Worm (Caenorhabditis elegans): ENCODE measurements around the gene K08F8.7.
A peak's percentile ranks its signal among the peaks of the same experiment; 100 is the strongest.

Gene K08F8.7

ce11 chrII:8783451-8783967 lies 28.3 kb upstream of the K08F8.7 start, which contains the start of gene sgn-1:
sgn-1 (minus strand) TSS chrII:8783670.
- TF ChIP-seq ceh-88 (GFP tag; IDR thresholded peaks at IDR 0.05) (no peak), pqm-1 (tag; optimal IDR thresholded peaks at IDR 0.05) (no peak), dsc-1 (tag; optimal IDR thresholded peaks at IDR 0.05) (peak; percentile 24), hlh-17 (GFP tag; optimal IDR thresholded peaks at IDR 0.05; ENCODE audit: borderline replicate concordance) (no peak), hlh-4 (tag; optimal IDR thresholded peaks at IDR 0.05) (no peak), lin-14 (GFP tag; optimal IDR thresholded peaks at IDR 0.05) (peak; percentile 39), fos-1 (tag; optimal IDR thresholded peaks at IDR 0.05) (no peak), nhr-19 (GFP tag; conservative IDR thresholded peaks at IDR 0.05) (no peak), nhr-12 (tag; optimal IDR thresholded peaks at IDR 0.05) (no peak), aha-1 (tag; optimal IDR thresholded peaks at IDR 0.05) (no peak), rnt-1 (tag; optimal IDR thresholded peaks at IDR 0.05) (peak; percentile 58), elt-3 (tag; optimal IDR thresholded peaks at IDR 0.05) (no peak), pag-3 (tag; optimal IDR thresholded peaks at IDR 0.05; ENCODE audit: borderline replicate concordance, insufficient read depth) (peak; percentile 17), alr-1 (tag; optimal IDR thresholded peaks at IDR 0.05; ENCODE audit: borderline replicate concordance) (no peak), zip-4 (GFP tag; optimal IDR thresholded peaks at IDR 0.05) (no peak), ama-1 (optimal IDR thresholded peaks at IDR 0.05) (no peak), nhr-71 (tag; optimal IDR thresholded peaks at IDR 0.05) (peak; percentile 14)

ce11 chrII:8776504-8776903 lies 21.3 kb upstream of the K08F8.7 start:
- TF ChIP-seq mep-1 (tag; optimal IDR thresholded peaks at IDR 0.05) (no peak), C04F5.9 (tag; optimal IDR thresholded peaks at IDR 0.05) (no peak), sptf-1 (tag; optimal IDR thresholded peaks at IDR 0.05) (no peak), ceh-8 (GFP tag; optimal IDR thresholded peaks at IDR 0.05) (no peak), C34B4.2 (tag; optimal IDR thresholded peaks at IDR 0.05) (no peak), nhr-90 (tag; optimal IDR thresholded peaks at IDR 0.05; ENCODE audit: poor library complexity) (no peak), swsn-7 (tag; optimal IDR thresholded peaks at IDR 0.05) (no peak), zag-1 (tag; optimal IDR thresholded peaks at IDR 0.05) (no peak), snpc-4 (tag; optimal IDR thresholded peaks at IDR 0.05) (no peak), isw-1 (GFP tag; IDR thresholded peaks at IDR 0.05) (no peak), tbx-2 (tag; optimal IDR thresholded peaks at IDR 0.05) (no peak), mdl-1 (tag; optimal IDR thresholded peaks at IDR 0.05) (no peak)

ce11 chrII:8770675-8771074 lies 15.5 kb upstream of the K08F8.7 start, which contains the start of gene let-19:
let-19 (plus strand) TSS chrII:8770975.
- TF ChIP-seq dpl-1 (GFP tag; optimal IDR thresholded peaks at IDR 0.05), result no peak
- TF ChIP-seq fkh-4 (tag; optimal IDR thresholded peaks at IDR 0.05; ENCODE audit: borderline replicate concordance), result no peak
- TF ChIP-seq snpc-4 (tag; optimal IDR thresholded peaks at IDR 0.05), result no peak

- no peak for TF ChIP-seq Y116A8C.19 (tag; optimal IDR thresholded peaks at IDR 0.05; ENCODE audit: borderline replicate concordance)
- no peak for TF ChIP-seq grh-1 (GFP tag; IDR thresholded peaks at IDR 0.05)
- no peak for TF ChIP-seq snpc-4 (tag; optimal IDR thresholded peaks at IDR 0.05)
- TF ChIP-seq nhr-12 (tag; optimal IDR thresholded peaks at IDR 0.05), result no peak
- no peak for TF ChIP-seq dsc-1 (tag; optimal IDR thresholded peaks at IDR 0.05)
- no peak for TF ChIP-seq vab-15 (tag; optimal IDR thresholded peaks at IDR 0.05)
- no peak for TF ChIP-seq hlh-4 (tag; optimal IDR thresholded peaks at IDR 0.05)
- TF ChIP-seq ceh-90 (tag; optimal IDR thresholded peaks at IDR 0.05), result no peak
- TF ChIP-seq fkh-10 (GFP tag; optimal IDR thresholded peaks at IDR 0.05), result no peak
- no peak for TF ChIP-seq tbx-2 (tag; optimal IDR thresholded peaks at IDR 0.05)
- no peak for TF ChIP-seq nhr-77 (tag; optimal IDR thresholded peaks at IDR 0.05)
- no peak for TF ChIP-seq hlh-17 (GFP tag; optimal IDR thresholded peaks at IDR 0.05; ENCODE audit: borderline replicate concordance)
- peak; percentile 60 for TF ChIP-seq lin-14 (GFP tag; optimal IDR thresholded peaks at IDR 0.05)
- no peak for TF ChIP-seq ceh-88 (GFP tag; IDR thresholded peaks at IDR 0.05)
- peak in 1 of 2 experiments; percentile 15 for TF ChIP-seq efl-1 (optimal IDR thresholded peaks at IDR 0.05)
- TF ChIP-seq efl-1 (GFP tag; optimal IDR thresholded peaks at IDR 0.05 in 1 of 2), result peak in 1 of 2 experiments; percentile 57
- TF ChIP-seq blmp-1 (tag; optimal IDR thresholded peaks at IDR 0.05), result peak; percentile 18
- no peak for TF ChIP-seq ceh-8 (GFP tag; optimal IDR thresholded peaks at IDR 0.05)
- TF ChIP-seq C04F5.9 (tag; optimal IDR thresholded peaks at IDR 0.05), result no peak
- no peak for TF ChIP-seq nhr-28 (tag; optimal IDR thresholded peaks at IDR 0.05)
- TF ChIP-seq nhr-19 (GFP tag; conservative IDR thresholded peaks at IDR 0.05), result no peak
- no peak for TF ChIP-seq fos-1 (tag; optimal IDR thresholded peaks at IDR 0.05)
- TF ChIP-seq lin-35 (GFP tag; optimal IDR thresholded peaks at IDR 0.05), result peak in 1 of 2 experiments; percentile 35
- no peak for TF ChIP-seq isw-1 (GFP tag; IDR thresholded peaks at IDR 0.05)
- TF ChIP-seq unc-86 (tag; optimal IDR thresholded peaks at IDR 0.05), result no peak
- TF ChIP-seq lin-13 (GFP tag; optimal IDR thresholded peaks at IDR 0.05), result no peak
- TF ChIP-seq alr-1 (tag; optimal IDR thresholded peaks at IDR 0.05; ENCODE audit: borderline replicate concordance), result no peak
- TF ChIP-seq skn-1 (tag; optimal IDR thresholded peaks at IDR 0.05), result no peak
- TF ChIP-seq snu-23 (GFP tag; optimal IDR thresholded peaks at IDR 0.05), result peak; percentile 31
Measured at ce11 chrII:8769375-8769774, 14.2 kb upstream of the K08F8.7 start.
